4 fruit fly cellular contexts compared by ENCODE assay signal in the genomic region with DNA sequence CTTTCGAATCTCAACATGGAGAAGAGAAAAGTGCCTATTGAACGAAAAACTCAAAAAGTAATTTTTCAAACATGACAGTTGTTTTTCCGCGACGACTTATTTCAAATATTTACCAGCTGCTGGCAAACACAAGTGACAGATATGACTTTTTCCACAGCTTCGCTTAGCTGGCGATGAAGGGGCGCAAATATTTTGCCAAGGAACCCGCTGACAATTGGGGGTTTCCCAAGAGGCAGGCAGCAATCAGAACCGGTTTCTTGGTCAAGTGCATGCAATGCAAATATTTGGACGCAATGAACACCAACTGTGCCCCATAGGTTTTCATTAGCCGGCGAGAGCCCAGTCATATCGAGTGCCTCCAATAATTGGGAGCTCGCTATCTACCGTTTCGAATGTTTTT.
TF ChIP-seq lines count a peak whose summit lies in the region.

No protein-coding gene starts in this region.

- TF ChIP-seq CTCF in whole organism, embryonic (GFP tag; optimal IDR thresholded peaks at IDR 0.05; lab: Kevin White, UChicago), result no peak

TF ChIP-seq in whole organism, embryonic, 481 proteins besides CTCF, POLR2A, EP300 and RAD21 (continues in another document):
- no peak for TF ChIP-seq PHDP (tag; optimal IDR thresholded peaks at IDR 0.05; lab: Kevin White, UChicago)
- TF ChIP-seq kah (GFP tag; optimal IDR thresholded peaks at IDR 0.05; lab: Kevin White, UChicago), result no peak
- TF ChIP-seq Xrp1 (GFP tag; IDR thresholded peaks at IDR 0.05; lab: Robert Waterston, UW), result no peak
- no peak for TF ChIP-seq lov (optimal IDR thresholded peaks at IDR 0.05; lab: Kevin White, UChicago)
- TF ChIP-seq lov (GFP tag; IDR thresholded peaks at IDR 0.05; lab: Robert Waterston, UW), result 0 out of 3 replicates have a peak, but pooled peaks have one; percentile 26
- no peak for TF ChIP-seq CG6272 (GFP tag; IDR thresholded peaks at IDR 0.05; lab: Robert Waterston, UW)
- TF ChIP-seq CG15696 (tag; optimal IDR thresholded peaks at IDR 0.05; lab: Kevin White, UChicago), result peak; percentile 4
- no peak for TF ChIP-seq Six4 (GFP tag; optimal IDR thresholded peaks at IDR 0.05; lab: Kevin White, UChicago)
- peak; percentile 31 for TF ChIP-seq Med (GFP tag; lab: Kevin White, UChicago)
- no peak for TF ChIP-seq ranshi (GFP tag; IDR thresholded peaks at IDR 0.05; lab: Robert Waterston, UW)
- TF ChIP-seq her (GFP tag; optimal IDR thresholded peaks at IDR 0.05; lab: Kevin White, UChicago), result no peak
- TF ChIP-seq CG5180 (GFP tag; optimal IDR thresholded peaks at IDR 0.05; lab: Kevin White, UChicago), result no peak
- no peak for TF ChIP-seq bcd (GFP tag; optimal IDR thresholded peaks at IDR 0.05; lab: Kevin White, UChicago)
- no peak for TF ChIP-seq NfI (GFP tag; optimal IDR thresholded peaks at IDR 0.05; lab: Kevin White, UChicago)
- no peak for TF ChIP-seq CG8281 (tag; optimal IDR thresholded peaks at IDR 0.05; lab: Kevin White, UChicago)
- TF ChIP-seq CG9727 (GFP tag; optimal IDR thresholded peaks at IDR 0.05; lab: Kevin White, UChicago), result peak; percentile 5
- peak; percentile 2 for TF ChIP-seq sqz (GFP tag; optimal IDR thresholded peaks at IDR 0.05; lab: Kevin White, UChicago)
- TF ChIP-seq Dref (GFP tag; IDR thresholded peaks at IDR 0.05; lab: Robert Waterston, UW), result no peak
- no peak for TF ChIP-seq unpg (GFP tag; optimal IDR thresholded peaks at IDR 0.05; lab: Kevin White, UChicago)
- no peak for TF ChIP-seq Ada2b (GFP tag; IDR thresholded peaks at IDR 0.05; lab: Robert Waterston, UW)
- TF ChIP-seq CG18476 (GFP tag; optimal IDR thresholded peaks at IDR 0.05; lab: Kevin White, UChicago), result no peak
- no peak for TF ChIP-seq Ptx1 (GFP tag; IDR thresholded peaks at IDR 0.05; lab: Robert Waterston, UW)
- TF ChIP-seq CG12391 (tag; optimal IDR thresholded peaks at IDR 0.05; lab: Kevin White, UChicago), result no peak

TF ChIP-seq in whole organism, prepupa, 60 proteins besides CTCF, POLR2A, EP300 and RAD21:
- TF ChIP-seq Sox102F (GFP tag; optimal IDR thresholded peaks at IDR 0.05; lab: Kevin White, UChicago) (no peak), CG11762 (GFP tag; optimal IDR thresholded peaks at IDR 0.05; lab: Kevin White, UChicago; ENCODE audit: insufficient read depth) (no peak), CG3032 (tag; optimal IDR thresholded peaks at IDR 0.05; lab: Kevin White, UChicago) (no peak), vri (GFP tag; optimal IDR thresholded peaks at IDR 0.05; lab: Kevin White, UChicago) (no peak), achi (GFP tag; optimal IDR thresholded peaks at IDR 0.05; lab: Kevin White, UChicago) (no peak), fkh (GFP tag; optimal IDR thresholded peaks at IDR 0.05; lab: Kevin White, UChicago) (peak; percentile 58), CG11294 (GFP tag; IDR thresholded peaks at IDR 0.05; lab: Robert Waterston, UW) (no peak), Gug (GFP tag; IDR thresholded peaks at IDR 0.05; lab: Robert Waterston, UW) (no peak), CG4318 (GFP tag; optimal IDR thresholded peaks at IDR 0.05; lab: Kevin White, UChicago) (no peak), Eip78C (GFP tag; lab: Kevin White, UChicago) (peak; percentile 33), CG8319 (GFP tag; optimal IDR thresholded peaks at IDR 0.05; lab: Kevin White, UChicago) (no peak), CG3919 (GFP tag; optimal IDR thresholded peaks at IDR 0.05; lab: Kevin White, UChicago) (no peak)
TF ChIP-seq in whole organism, prepupa: peak in this region for 2.

TF ChIP-seq in whole organism, pupa, 21 proteins besides CTCF, POLR2A, EP300 and RAD21:
- TF ChIP-seq CG10348 (GFP tag; IDR thresholded peaks at IDR 0.05; lab: Robert Waterston, UW), result no peak
- TF ChIP-seq CG14655 (GFP tag; optimal IDR thresholded peaks at IDR 0.05; lab: Kevin White, UChicago), result no peak
- peak; percentile 7; the same call in 1 of the 3 replicates for TF ChIP-seq fd96Ca (GFP tag; IDR thresholded peaks at IDR 0.05; lab: Robert Waterston, UW)
- no peak for TF ChIP-seq CG8159 (tag; optimal IDR thresholded peaks at IDR 0.05; lab: Kevin White, UChicago)
TF ChIP-seq in whole organism, pupa: peak in this region for 1.

TF ChIP-seq in whole organism, wandering third instar larva, 38 proteins besides CTCF, POLR2A, EP300 and RAD21:
- TF ChIP-seq sv (GFP tag; optimal IDR thresholded peaks at IDR 0.05; lab: Kevin White, UChicago), result no peak
- no peak for TF ChIP-seq Hnf4 (GFP tag; optimal IDR thresholded peaks at IDR 0.05; lab: Kevin White, UChicago)
- no peak for TF ChIP-seq woc (GFP tag; optimal IDR thresholded peaks at IDR 0.05; lab: Kevin White, UChicago)
- TF ChIP-seq fru (GFP tag; optimal IDR thresholded peaks at IDR 0.05; lab: Kevin White, UChicago), result no peak
- no peak for TF ChIP-seq foxo (GFP tag; optimal IDR thresholded peaks at IDR 0.05; lab: Kevin White, UChicago)
- TF ChIP-seq Abd-B (GFP tag; optimal IDR thresholded peaks at IDR 0.05; lab: Kevin White, UChicago), result no peak
- no peak for TF ChIP-seq HLH106 (tag; optimal IDR thresholded peaks at IDR 0.05; lab: Kevin White, UChicago)
- no peak for TF ChIP-seq dmrt93B (GFP tag; optimal IDR thresholded peaks at IDR 0.05; lab: Kevin White, UChicago)
- TF ChIP-seq Rel (GFP tag; optimal IDR thresholded peaks at IDR 0.05; lab: Kevin White, UChicago), result no peak
- TF ChIP-seq Rel (tag; optimal IDR thresholded peaks at IDR 0.05; lab: Kevin White, UChicago), result peak; percentile 93
